Worm (Caenorhabditis elegans) whole organism, young adult: ENCODE results near the gene Y69H2.7.

ENCODE experiments used
- B0336.3 ChIP-seq: fragments of 200-800 bp; sonication (Bioruptor generic); IDR thresholded peaks from 2 replicates; pipeline ENCODE4 v1.3.6; 2022; ENCODE audit warnings: missing genetic modification characterization, missing compliant biosample characterization
- F33H1.4 ChIP-seq: fragments of 200-800 bp; sonication (Bioruptor generic); IDR thresholded peaks from 2 replicates; pipeline ENCODE4 v1.3.6; 2022; ENCODE audit warnings: missing genetic modification reagents, missing genetic modification characterization, missing compliant biosample characterization
- ama-1 ChIP-seq, 3 experiments: fragments of 150-350 bp in 1 of 3; sonication (generic microtip) in 2 of 3; optimal IDR thresholded peaks; 2 replicates each; lab custom pipeline; 2014 to 2018; ENCODE audit warnings: missing biosample characterization in 2 of 3, missing genetic modification characterization in 2 of 3, missing genetic modification reagents in 2 of 3
- egl-18 ChIP-seq: fragments of 200-800 bp; sonication (Bioruptor generic); IDR thresholded peaks from 2 replicates; pipeline ENCODE4 v1.3.6; 2022; ENCODE audit warnings: missing genetic modification reagents, missing genetic modification characterization, missing compliant biosample characterization
- egrh-3 ChIP-seq: fragments of 200-800 bp; sonication (Bioruptor generic); IDR thresholded peaks from 2 replicates; pipeline ENCODE4 v1.3.6; 2022; ENCODE audit warnings: missing genetic modification reagents, missing genetic modification characterization, missing compliant biosample characterization
- fkh-3 ChIP-seq: sonication (generic microtip); optimal IDR thresholded peaks from 2 replicates; lab custom pipeline; 2016; ENCODE audit warnings: mild to moderate bottlenecking, missing genetic modification characterization, missing compliant biosample characterization
- let-607 ChIP-seq, 2 experiments: fragments of 200-800 bp in 1 of 2; sonication (Bioruptor generic) in 1 of 2; sonication (generic microtip) in 1 of 2; optimal IDR thresholded peaks; 2 replicates each; lab custom pipeline; 2016 to 2018; ENCODE audit warnings: mild to moderate bottlenecking in 2 of 2, missing compliant biosample characterization in 2 of 2, missing genetic modification characterization in 2 of 2, moderate library complexity in 2 of 2, missing genotype in 1 of 2
- madf-10 ChIP-seq: sonication (generic microtip); optimal IDR thresholded peaks from 2 replicates; lab custom pipeline; 2016; ENCODE audit warnings: mild to moderate bottlenecking, missing genetic modification characterization, missing compliant biosample characterization
- nhr-90 ChIP-seq: sonication (generic microtip); optimal IDR thresholded peaks from 2 replicates; lab custom pipeline; 2016; ENCODE audit warnings: missing genotype, mild to moderate bottlenecking, missing genetic modification characterization, missing compliant biosample characterization
- snpc-4 ChIP-seq, 5 experiments: fragments of 150-350 bp in 1 of 5; sonication (generic microtip) in 4 of 5; optimal IDR thresholded peaks; 2 replicates each; lab custom pipeline; 2014 to 2018; ENCODE audit warnings: missing genetic modification characterization in 5 of 5, missing biosample characterization in 3 of 5, antibody characterized with exemption in 2 of 5, mild to moderate bottlenecking in 2 of 5, missing compliant biosample characterization in 2 of 5, missing genotype in 2 of 5, moderate library complexity in 2 of 5, missing genetic modification reagents in 1 of 5
- sptf-2 ChIP-seq: fragments of 200-800 bp; sonication (Bioruptor generic); optimal IDR thresholded peaks from 2 replicates; lab custom pipeline; 2018; ENCODE audit warnings: mild to moderate bottlenecking, missing genetic modification characterization, missing compliant biosample characterization
- unc-62 ChIP-seq: fragments of 150-350 bp; optimal IDR thresholded peaks from 2 replicates; lab custom pipeline; 2014; ENCODE audit warnings: missing biosample characterization, missing genetic modification reagents, missing genetic modification characterization
- zfh-2 ChIP-seq: fragments of 200-800 bp; sonication (Bioruptor generic); conservative IDR thresholded peaks from 2 replicates; pipeline ENCODE4 v1.3.6; 2022; ENCODE audit warnings: missing genetic modification reagents, missing genetic modification characterization, missing compliant biosample characterization

ce11 chrV:18674367-18674766 lies 15.4 kb upstream of the Y69H2.7 start:
- no peak for TF ChIP-seq snpc-4 (GFP tag; optimal IDR thresholded peaks at IDR 0.05; lab: Kevin White, UChicago)
- TF ChIP-seq snpc-4 (tag; optimal IDR thresholded peaks at IDR 0.05; lab: Kevin White, UChicago) = no peak
- no peak for TF ChIP-seq madf-10 (tag; lab: Kevin White, UChicago)
- TF ChIP-seq let-607 (tag; optimal IDR thresholded peaks at IDR 0.05; lab: Kevin White, UChicago) = no peak
- TF ChIP-seq zfh-2 = peak; percentile 76
- TF ChIP-seq ama-1 (optimal IDR thresholded peaks at IDR 0.05; lab: Kevin White, UChicago) = no peak
- TF ChIP-seq ama-1 (GFP tag; optimal IDR thresholded peaks at IDR 0.05; lab: Kevin White, UChicago) = no peak
- no peak for TF ChIP-seq F33H1.4 (GFP tag; lab: Robert Waterston, UW)
- no peak for TF ChIP-seq fkh-3 (tag; lab: Kevin White, UChicago)
- no peak for TF ChIP-seq B0336.3
- TF ChIP-seq unc-62 = no peak
- TF ChIP-seq nhr-90 (tag; lab: Kevin White, UChicago) = no peak
- no peak for TF ChIP-seq egl-18 (GFP tag; lab: Robert Waterston, UW)
- no peak for TF ChIP-seq egrh-3 (GFP tag; lab: Robert Waterston, UW)
- TF ChIP-seq sptf-2 (GFP tag; lab: Kevin White, UChicago) = no peak
